Worm (Caenorhabditis elegans) whole organism, midembryonic: Measurements from ENCODE around the gene K08F4.5.
A peak's percentile ranks its signal among the peaks of the same experiment; 100 is the strongest.

ENCODE experiments used
- T22C8.4 ChIP-seq: fragments of 200-800 bp; sonication (Bioruptor generic); IDR thresholded peaks from 2 replicates; pipeline ENCODE4 v1.3.6; 2022; ENCODE audit warnings: missing genetic modification characterization, missing compliant biosample characterization
- cog-1 ChIP-seq: sonication (generic microtip); optimal IDR thresholded peaks from 2 replicates; lab custom pipeline; 2016; ENCODE audit warnings: missing genetic modification characterization, missing compliant biosample characterization
- flt-1 ChIP-seq: fragments of 200-800 bp; sonication (Bioruptor generic); IDR thresholded peaks from 2 replicates; pipeline ENCODE4 v1.3.6; 2022; ENCODE audit warnings: missing genetic modification characterization, missing compliant biosample characterization
- klf-2 ChIP-seq: fragments of 200-800 bp; sonication (Bioruptor generic); conservative IDR thresholded peaks from 2 replicates; pipeline ENCODE4 v1.3.6; 2022; ENCODE audit warnings: missing genetic modification reagents, missing genetic modification characterization, missing compliant biosample characterization
- med-1 ChIP-seq: sonication (generic microtip); optimal IDR thresholded peaks from 2 replicates; lab custom pipeline; 2017; ENCODE audit warnings: missing genetic modification characterization, mild to moderate bottlenecking, missing compliant biosample characterization, antibody characterized with exemption, missing genetic modification reagents; ENCODE audit not compliant: insufficient read depth
- ref-1 ChIP-seq: fragments of 200-800 bp; sonication (Bioruptor generic); conservative IDR thresholded peaks from 2 replicates; pipeline ENCODE4 v1.3.6; 2022; ENCODE audit warnings: missing genetic modification reagents, missing genetic modification characterization, missing compliant biosample characterization
- tab-1 ChIP-seq: fragments of 200-800 bp; sonication (Bioruptor generic); IDR thresholded peaks from 2 replicates; pipeline ENCODE4 v1.3.6; 2022; ENCODE audit warnings: missing genetic modification characterization, missing compliant biosample characterization
- ztf-23 ChIP-seq: fragments of 200-800 bp; sonication (Bioruptor generic); IDR thresholded peaks from 2 replicates; pipeline ENCODE4 v1.3.6; 2022; ENCODE audit warnings: missing genetic modification reagents, missing genetic modification characterization, missing compliant biosample characterization
- ztf-29 ChIP-seq: fragments of 200-800 bp; sonication (Bioruptor generic); IDR thresholded peaks from 2 replicates; pipeline ENCODE4 v1.3.6; 2022; ENCODE audit warnings: missing genetic modification reagents, missing genetic modification characterization, missing compliant biosample characterization

The K08F4.5 gene

ce11 chrIV:10144487-10144886 lies 8.8 kb upstream of the K08F4.5 start:
- no peak for TF ChIP-seq klf-2 (GFP tag; lab: Robert Waterston, UW)
- no peak for TF ChIP-seq med-1 (GFP tag; lab: Kevin White, UChicago)
- TF ChIP-seq ztf-29 (GFP tag; lab: Robert Waterston, UW): no peak
- TF ChIP-seq ztf-23: no peak
- TF ChIP-seq flt-1 (GFP tag; lab: Robert Waterston, UW): no peak
- no peak for TF ChIP-seq cog-1
- TF ChIP-seq ref-1: no peak

ce11 chrIV:10143640-10144039 lies 7.9 kb upstream of the K08F4.5 start, which contains the start of gene msp-38:
msp-38 (minus strand) TSS chrIV:10143740.
- no peak for TF ChIP-seq T22C8.4
- no peak for TF ChIP-seq flt-1 (GFP tag; lab: Robert Waterston, UW)
- TF ChIP-seq klf-2 (GFP tag; lab: Robert Waterston, UW): no peak
- no peak for TF ChIP-seq cog-1
- TF ChIP-seq ztf-29 (GFP tag; lab: Robert Waterston, UW): no peak
- no peak for TF ChIP-seq ztf-23
- no peak for TF ChIP-seq med-1 (GFP tag; lab: Kevin White, UChicago)
- TF ChIP-seq ref-1: no peak
- no peak for TF ChIP-seq tab-1 (GFP tag; lab: Robert Waterston, UW)

ce11 chrIV:10141930-10142505 lies 6.3 kb upstream of the K08F4.5 start, which contains the start of the genes gst-2, gst-4 and dhs-12:
gst-2 (minus strand) TSS chrIV:10142061.
gst-4 (plus strand) TSS chrIV:10142225.
dhs-12 (plus strand) TSS chrIV:10142455.
- TF ChIP-seq klf-2 (GFP tag; lab: Robert Waterston, UW) (no peak), med-1 (GFP tag; lab: Kevin White, UChicago) (no peak), ztf-29 (GFP tag; lab: Robert Waterston, UW) (no peak), ref-1 (no peak), tab-1 (GFP tag; lab: Robert Waterston, UW) (no peak), cog-1 (no peak), T22C8.4 (no peak), ztf-23 (no peak), flt-1 (GFP tag; lab: Robert Waterston, UW) (no peak)

- no peak for TF ChIP-seq flt-1 (GFP tag; lab: Robert Waterston, UW)
- no peak for TF ChIP-seq tab-1 (GFP tag; lab: Robert Waterston, UW)
- TF ChIP-seq ref-1: no peak
Measured at ce11 chrIV:10140143-10140542, 4.4 kb upstream of the K08F4.5 start, which contains the start of gene gst-3. gst-3 (minus strand) TSS chrIV:10140243.

ce11 chrIV:10137804-10138203 lies 2.1 kb upstream of the K08F4.5 start, which contains the start of gene K08F4.12:
K08F4.12 (plus strand) TSS chrIV:10138104.
- TF ChIP-seq tab-1 (GFP tag; lab: Robert Waterston, UW): no peak
- no peak for TF ChIP-seq med-1 (GFP tag; lab: Kevin White, UChicago)
- no peak for TF ChIP-seq ref-1
- no peak for TF ChIP-seq ztf-23
- TF ChIP-seq T22C8.4: no peak

ce11 chrIV:10129957-10130356 lies 5.8 kb downstream of the K08F4.5 start, which contains the start of gene glt-3:
glt-3 (plus strand) TSS chrIV:10130257.
- TF ChIP-seq tab-1 (GFP tag; lab: Robert Waterston, UW) (no peak), ztf-23 (no peak), ref-1 (no peak), klf-2 (GFP tag; lab: Robert Waterston, UW) (no peak), ztf-29 (GFP tag; lab: Robert Waterston, UW) (no peak), med-1 (GFP tag; lab: Kevin White, UChicago) (no peak), flt-1 (GFP tag; lab: Robert Waterston, UW) (no peak), T22C8.4 (no peak)

- TF ChIP-seq flt-1 (GFP tag; lab: Robert Waterston, UW) (no peak), ztf-23 (peak; percentile 50; the same call in 1 of the 2 replicates)
Measured at ce11 chrIV:10128906-10129386, 6.8 kb downstream of the K08F4.5 start, which contains the start of the genes gtbp-1 and K08F4.3. gtbp-1 (minus strand) TSS chrIV:10128956. K08F4.3 (plus strand) TSS chrIV:10129257.

- TF ChIP-seq flt-1 (GFP tag; lab: Robert Waterston, UW) (no peak), med-1 (GFP tag; lab: Kevin White, UChicago) (no peak), cog-1 (no peak), ztf-29 (GFP tag; lab: Robert Waterston, UW) (no peak), ref-1 (no peak), klf-2 (GFP tag; lab: Robert Waterston, UW) (no peak)
Measured at ce11 chrIV:10128446-10128845, 7.3 kb downstream of the K08F4.5 start.

ce11 chrIV:10126544-10126943 lies 9.2 kb downstream of the K08F4.5 start, which contains the start of gene ctf-18:
ctf-18 (minus strand) TSS chrIV:10126644.
- TF ChIP-seq flt-1 (GFP tag; lab: Robert Waterston, UW) (no peak), ztf-23 (no peak), T22C8.4 (no peak), klf-2 (GFP tag; lab: Robert Waterston, UW) (no peak), ztf-29 (GFP tag; lab: Robert Waterston, UW) (no peak), cog-1 (no peak), tab-1 (GFP tag; lab: Robert Waterston, UW) (no peak), ref-1 (no peak), med-1 (GFP tag; lab: Kevin White, UChicago) (no peak)

ce11 chrIV:10122205-10122604 lies 13.5 kb downstream of the K08F4.5 start, which contains the start of gene irld-21:
irld-21 (minus strand) TSS chrIV:10122305.
- TF ChIP-seq tab-1 (GFP tag; lab: Robert Waterston, UW) (no peak), ztf-23 (no peak), klf-2 (GFP tag; lab: Robert Waterston, UW) (no peak), ref-1 (no peak), T22C8.4 (no peak), flt-1 (GFP tag; lab: Robert Waterston, UW) (no peak), med-1 (GFP tag; lab: Kevin White, UChicago) (no peak), ztf-29 (GFP tag; lab: Robert Waterston, UW) (no peak), cog-1 (no peak)
